Worm (Caenorhabditis elegans) whole organism, early embryonic: ENCODE data around the gene set-31.

Experiments
- ama-1 ChIP-seq: fragments of 150-350 bp; optimal IDR thresholded peaks from 2 replicates; lab custom pipeline; 2014
- tbx-11 ChIP-seq: fragments of 200-800 bp; sonication (Bioruptor generic); IDR thresholded peaks from 2 replicates; pipeline ENCODE4 v1.3.6; 2022; ENCODE audit warnings: missing genetic modification characterization, missing compliant biosample characterization

ce11 chrV:14391830-14392229, 25.9 kb upstream of the set-31 start, which contains the start of gene C15H11.10:
- no peak for TF ChIP-seq ama-1 (lab: Kevin White, UChicago)
- TF ChIP-seq tbx-11 (GFP tag; lab: Robert Waterston, UW): no peak
